Worm (Caenorhabditis elegans): Measurements from ENCODE around the gene spp-8.

Gene spp-8

ce11 chrIV:8530042-8531027 is 48.9 kb downstream of the spp-8 start (continued):
- no peak for TF ChIP-seq nhr-84 (tag; optimal IDR thresholded peaks at IDR 0.05)
- peak; percentile 54 for TF ChIP-seq snu-23 (GFP tag; optimal IDR thresholded peaks at IDR 0.05)
- TF ChIP-seq dpl-1 (GFP tag; optimal IDR thresholded peaks at IDR 0.05), result peak in 1 of 3 experiments; percentile 4
- TF ChIP-seq ama-1 (optimal IDR thresholded peaks at IDR 0.05), result peak; percentile 28
- no peak for TF ChIP-seq mef-2 (tag; optimal IDR thresholded peaks at IDR 0.05)
- no peak for TF ChIP-seq C34B4.2 (tag; optimal IDR thresholded peaks at IDR 0.05)
- TF ChIP-seq lir-3 (tag; optimal IDR thresholded peaks at IDR 0.05; ENCODE audit: poor library complexity), result no peak
- no peak for TF ChIP-seq unc-98 (GFP tag; IDR thresholded peaks at IDR 0.05)
- TF ChIP-seq lsy-2 (tag; optimal IDR thresholded peaks at IDR 0.05), result peak; percentile 27 to 54
- peak; percentile 90 for TF ChIP-seq nhr-85 (tag)
- peak in 1 of 2 experiments; percentile 71 for TF ChIP-seq lin-35 (GFP tag; optimal IDR thresholded peaks at IDR 0.05)
- no peak for TF ChIP-seq pax-3 (tag; optimal IDR thresholded peaks at IDR 0.05)
- peak; percentile 1 for TF ChIP-seq ztf-4 (tag; optimal IDR thresholded peaks at IDR 0.05)
- TF ChIP-seq nhr-76 (tag; optimal IDR thresholded peaks at IDR 0.05), result no peak
- TF ChIP-seq nhr-20 (tag; optimal IDR thresholded peaks at IDR 0.05), result peak; percentile 87
- TF ChIP-seq snpc-4 (tag; optimal IDR thresholded peaks at IDR 0.05), result no peak
- peak; percentile 77 for TF ChIP-seq nhr-71 (tag; optimal IDR thresholded peaks at IDR 0.05)
- TF ChIP-seq aha-1 (tag; optimal IDR thresholded peaks at IDR 0.05), result no peak
- no peak for TF ChIP-seq pag-3 (tag; optimal IDR thresholded peaks at IDR 0.05; ENCODE audit: borderline replicate concordance, insufficient read depth)
- TF ChIP-seq jun-1 (tag; optimal IDR thresholded peaks at IDR 0.05), result peak; percentile 70
- peak; percentile 81 for TF ChIP-seq lin-14 (GFP tag; optimal IDR thresholded peaks at IDR 0.05)
- TF ChIP-seq ets-5 (GFP tag; IDR thresholded peaks at IDR 0.05), result no peak
- TF ChIP-seq nhr-90 (tag; optimal IDR thresholded peaks at IDR 0.05; ENCODE audit: poor library complexity), result peak; percentile 60
- no peak for TF ChIP-seq zag-1 (tag; optimal IDR thresholded peaks at IDR 0.05)
- TF ChIP-seq nhr-19 (GFP tag; conservative IDR thresholded peaks at IDR 0.05), result peak; percentile 51
- no peak for TF ChIP-seq irx-1 (tag; optimal IDR thresholded peaks at IDR 0.05)
- TF ChIP-seq hlh-4 (tag; optimal IDR thresholded peaks at IDR 0.05), result no peak
- no peak for TF ChIP-seq nhr-11 (tag; optimal IDR thresholded peaks at IDR 0.05)
- no peak for TF ChIP-seq ceh-8 (GFP tag; optimal IDR thresholded peaks at IDR 0.05)
- TF ChIP-seq Y116A8C.19 (tag; optimal IDR thresholded peaks at IDR 0.05; ENCODE audit: borderline replicate concordance), result no peak
- TF ChIP-seq pqm-1 (tag; optimal IDR thresholded peaks at IDR 0.05), result peak; percentile 60
- TF ChIP-seq efl-3 (GFP tag; optimal IDR thresholded peaks at IDR 0.05), result no peak
- TF ChIP-seq ceh-90 (tag; optimal IDR thresholded peaks at IDR 0.05), result no peak
- no peak for TF ChIP-seq nhr-28 (tag; optimal IDR thresholded peaks at IDR 0.05)
- no peak for TF ChIP-seq unc-30 (tag; optimal IDR thresholded peaks at IDR 0.05)
- peak; percentile 30; the same call in 1 of the 2 replicates for TF ChIP-seq ceh-88 (GFP tag; IDR thresholded peaks at IDR 0.05)
- TF ChIP-seq egl-13 (tag; optimal IDR thresholded peaks at IDR 0.05), result no peak
- no peak for TF ChIP-seq skn-1 (tag; optimal IDR thresholded peaks at IDR 0.05)
- no peak for TF ChIP-seq sox-4 (tag; optimal IDR thresholded peaks at IDR 0.05)
- no peak for TF ChIP-seq ceh-63 (GFP tag; optimal IDR thresholded peaks at IDR 0.05)
- no peak for TF ChIP-seq mdl-1 (tag; optimal IDR thresholded peaks at IDR 0.05)
- TF ChIP-seq swsn-7 (tag; optimal IDR thresholded peaks at IDR 0.05), result no peak
- peak; percentile 51 for TF ChIP-seq lin-13 (GFP tag; optimal IDR thresholded peaks at IDR 0.05)
- TF ChIP-seq blmp-1 (tag; optimal IDR thresholded peaks at IDR 0.05), result peak; percentile 91
- TF ChIP-seq ces-1 (GFP tag; optimal IDR thresholded peaks at IDR 0.05), result no peak
- peak; percentile 65 for TF ChIP-seq tbx-2 (tag; optimal IDR thresholded peaks at IDR 0.05)
- no peak for TF ChIP-seq mab-9 (GFP tag; IDR thresholded peaks at IDR 0.05)
- peak; percentile 33 for TF ChIP-seq xbp-1 (tag; optimal IDR thresholded peaks at IDR 0.05)
- TF ChIP-seq hpl-2 (GFP tag; optimal IDR thresholded peaks at IDR 0.05), result no peak
- TF ChIP-seq efl-1 (optimal IDR thresholded peaks at IDR 0.05), result no peak
- peak in 1 of 2 experiments; percentile 54 for TF ChIP-seq efl-1 (GFP tag; optimal IDR thresholded peaks at IDR 0.05 in 1 of 2)
- TF ChIP-seq fkh-8 (tag; optimal IDR thresholded peaks at IDR 0.05), result no peak

Data from whole organism, L1 larva.